Fruit fly (Drosophila melanogaster): Measurements from ENCODE around the gene Rlip.

The Rlip gene

DNA sequence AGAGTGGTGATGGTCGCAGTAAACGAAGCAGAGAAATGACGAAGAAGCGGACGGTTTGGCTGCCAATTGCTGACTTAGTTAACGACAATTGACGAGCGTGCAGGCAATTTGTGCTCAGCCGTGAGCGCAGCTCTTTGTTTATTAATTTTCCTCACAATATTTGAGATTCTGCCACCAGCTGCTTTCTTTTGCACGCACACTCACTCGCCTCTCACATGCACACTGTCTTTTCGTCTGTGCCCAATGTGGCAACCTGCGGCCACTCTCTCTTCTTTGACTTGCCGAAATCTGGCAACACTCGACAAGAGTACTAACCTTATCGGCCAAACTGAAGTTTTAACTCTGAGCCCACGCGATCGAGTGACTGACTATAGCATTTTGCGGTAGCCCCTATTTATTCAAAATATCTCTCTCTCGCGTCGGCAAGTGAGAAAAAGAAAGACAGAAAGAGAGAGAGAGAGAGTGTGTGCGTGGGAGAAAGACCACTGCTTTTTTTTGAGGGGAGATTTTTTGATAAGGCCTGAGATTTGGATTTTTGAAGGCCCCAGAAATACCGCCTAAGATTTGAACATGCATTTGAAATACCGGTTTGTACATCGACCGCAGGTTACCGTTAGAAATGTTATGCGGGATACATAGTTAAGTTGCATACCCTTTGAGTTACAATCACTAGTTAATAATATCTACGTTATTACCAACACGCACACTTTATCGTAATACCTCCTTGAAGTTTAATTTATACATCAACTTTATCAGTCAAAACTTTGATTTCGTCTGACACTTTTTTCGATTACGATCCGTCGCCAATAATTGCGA lies 43.2 kb downstream of the Rlip start, which contains the start of gene Mvl (continued):
- TF ChIP-seq cg (GFP tag; optimal IDR thresholded peaks at IDR 0.05) (peak; percentile 83), CG31388 (GFP tag; optimal IDR thresholded peaks at IDR 0.05) (no peak), MTF-1 (GFP tag; optimal IDR thresholded peaks at IDR 0.05; ENCODE audit: borderline replicate concordance) (no peak), Dll (GFP tag; IDR thresholded peaks at IDR 0.05; ENCODE audit: partially characterized antibody) (0 out of 4 replicates have a peak, but pooled peaks have one; percentile 32), CG3407 (GFP tag; optimal IDR thresholded peaks at IDR 0.05) (no peak), ap (GFP tag; IDR thresholded peaks at IDR 0.05) (no peak), Bgb (GFP tag; IDR thresholded peaks at IDR 0.05; ENCODE audit: partially characterized antibody) (peak; percentile 48; the same call in 1 of the 2 replicates), CG6683 (GFP tag; optimal IDR thresholded peaks at IDR 0.05) (no peak), CG13775 (GFP tag; optimal IDR thresholded peaks at IDR 0.05) (no peak), caup (GFP tag; optimal IDR thresholded peaks at IDR 0.05; ENCODE audit: severe bottlenecking) (no peak)

DNA sequence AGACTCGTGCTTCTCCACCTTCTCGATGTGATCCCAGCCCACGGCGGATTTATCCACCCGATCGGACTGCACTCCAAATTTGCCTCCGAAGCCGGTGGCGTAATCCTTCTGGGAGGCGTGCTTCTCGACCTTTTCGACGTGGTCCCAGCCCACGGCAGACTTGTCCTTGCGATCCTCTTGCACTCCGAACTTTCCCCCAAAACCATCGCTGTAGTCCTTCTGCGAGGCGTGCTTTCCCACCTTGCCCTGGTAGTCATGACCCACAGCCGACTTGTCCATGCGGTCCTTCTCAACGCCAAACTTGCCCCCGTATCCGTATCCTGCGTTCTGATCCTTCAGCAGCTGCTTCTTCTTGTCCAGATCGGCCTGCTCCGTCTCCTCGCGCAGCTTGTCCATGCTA lies 45.9 kb downstream of the Rlip start:
- TF ChIP-seq sens (GFP tag) (peak; percentile 60), Med (GFP tag) (peak; percentile 24), psq (GFP tag; optimal IDR thresholded peaks at IDR 0.05) (no peak), BtbVII (GFP tag; optimal IDR thresholded peaks at IDR 0.05) (no peak), CG10147 (GFP tag; optimal IDR thresholded peaks at IDR 0.05) (no peak), CG14014 (GFP tag; IDR thresholded peaks at IDR 0.05) (no peak)

DNA sequence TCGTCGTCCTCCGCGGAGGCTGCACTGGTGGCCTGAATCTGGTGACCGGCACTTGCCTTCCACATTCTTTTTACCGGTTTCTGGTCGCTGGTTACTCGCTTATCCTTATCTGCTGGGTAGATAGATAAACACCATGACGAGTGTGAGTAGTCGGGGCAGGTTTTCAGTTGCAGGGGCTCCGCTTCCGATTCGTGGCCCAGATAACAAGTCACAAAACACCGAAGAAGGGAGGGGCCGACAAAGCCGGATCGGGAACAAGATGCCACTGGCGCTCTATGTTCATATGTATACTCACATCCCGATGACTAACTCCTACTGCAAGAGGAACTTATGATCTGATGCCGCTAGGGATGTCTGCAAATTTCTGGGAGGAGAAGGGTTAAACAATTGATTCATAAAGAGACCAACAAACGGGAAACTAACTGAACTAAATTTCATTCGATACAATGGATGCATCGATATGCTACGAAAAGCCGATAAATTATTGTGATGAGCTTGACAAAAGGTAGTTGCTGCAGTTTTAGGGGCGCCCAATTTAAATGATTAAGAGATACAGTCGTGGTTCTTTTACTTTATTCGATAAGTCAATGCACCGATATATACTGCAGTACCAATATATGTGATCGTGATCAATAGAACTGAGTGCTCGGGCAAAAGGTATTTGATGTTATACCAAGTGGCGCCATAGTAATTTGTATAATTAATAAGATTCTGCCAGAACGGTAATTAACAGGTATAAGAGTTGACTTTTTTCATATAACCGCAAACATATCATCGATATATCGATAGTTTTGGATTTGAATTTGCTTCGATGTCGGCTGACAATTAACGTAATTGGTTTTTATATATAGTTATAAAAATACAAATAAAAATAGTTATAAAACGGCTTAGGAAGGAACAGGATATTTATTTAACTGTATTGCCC lies 46.8 kb downstream of the Rlip start, which contains the start of gene Cortactin:
Gene Cortactin, minus strand, starts transcription at position 472 of the 925 bp plus-strand sequence.
- TF ChIP-seq YL-1 (GFP tag; optimal IDR thresholded peaks at IDR 0.05) (peak; percentile 30), mam (GFP tag; optimal IDR thresholded peaks at IDR 0.05) (no peak), zfh2 (GFP tag; optimal IDR thresholded peaks at IDR 0.05) (peak; percentile 11), hbn (GFP tag; IDR thresholded peaks at IDR 0.05; ENCODE audit: partially characterized antibody) (peak; percentile 81), Myb (GFP tag; optimal IDR thresholded peaks at IDR 0.05) (peak; percentile 67), inv (GFP tag; IDR thresholded peaks at IDR 0.05; ENCODE audit: partially characterized antibody) (peak; percentile 83), nom (GFP tag; optimal IDR thresholded peaks at IDR 0.05) (peak; percentile 18), Ada2b (GFP tag; IDR thresholded peaks at IDR 0.05) (no peak), kni (GFP tag; optimal IDR thresholded peaks at IDR 0.05) (peak; percentile 77), CG13894 (tag; optimal IDR thresholded peaks at IDR 0.05) (peak; percentile 51), Gug (GFP tag; IDR thresholded peaks at IDR 0.05) (peak; percentile 14; the same call in 1 of the 4 replicates), CG2116 (GFP tag; optimal IDR thresholded peaks at IDR 0.05) (peak; percentile 69), Lim3 (GFP tag; IDR thresholded peaks at IDR 0.05) (no peak), Dp (GFP tag; optimal IDR thresholded peaks at IDR 0.05) (peak; percentile 99), Dref (GFP tag; IDR thresholded peaks at IDR 0.05) (peak; percentile 100), gsb-n (tag; optimal IDR thresholded peaks at IDR 0.05) (no peak), trem (tag; optimal IDR thresholded peaks at IDR 0.05) (peak; percentile 57), CG6254 (GFP tag; optimal IDR thresholded peaks at IDR 0.05) (no peak), CG13624 (GFP tag; optimal IDR thresholded peaks at IDR 0.05) (peak; percentile 22), otp (GFP tag; IDR thresholded peaks at IDR 0.05) (0 out of 3 replicates have a peak, but pooled peaks have one; percentile 41), Pdp1 (GFP tag; optimal IDR thresholded peaks at IDR 0.05) (peak in 1 of 2 experiments; percentile 85), Kr (GFP tag; optimal IDR thresholded peaks at IDR 0.05) (peak; percentile 87), sug (tag; optimal IDR thresholded peaks at IDR 0.05) (peak; percentile 32), hb (GFP tag; IDR thresholded peaks at IDR 0.05; ENCODE audit: partially characterized antibody) (peak; percentile 89), CG6654 (GFP tag; optimal IDR thresholded peaks at IDR 0.05) (no peak), pb (GFP tag; optimal IDR thresholded peaks at IDR 0.05) (no peak), Dek (tag; optimal IDR thresholded peaks at IDR 0.05) (peak; percentile 1)
